Fruit fly (Drosophila melanogaster): Measurements from ENCODE around the gene snRNP-U1-C.
A peak's percentile ranks its signal among the peaks of the same experiment; 100 is the strongest.

Gene snRNP-U1-C

DNA sequence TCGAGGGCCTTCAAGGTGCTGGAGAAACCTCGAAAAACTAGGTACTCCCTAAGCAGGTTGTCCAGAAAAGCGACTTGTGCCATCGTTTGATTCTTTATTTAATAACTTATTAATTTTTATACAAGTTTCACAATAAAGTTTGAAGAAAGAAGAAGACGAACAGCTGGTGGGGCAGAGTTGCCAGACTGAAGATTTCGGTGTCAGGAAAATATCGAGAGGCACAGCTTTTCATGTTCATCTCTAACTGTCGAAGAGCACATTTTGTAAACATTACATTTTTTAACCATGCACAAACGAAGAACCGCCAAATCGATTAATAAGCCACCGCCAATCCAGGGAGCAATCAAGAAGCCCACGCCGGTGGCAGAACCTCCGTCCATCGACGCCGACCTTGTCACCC is 40.4 kb upstream of the snRNP-U1-C start, which contains the start of the genes CG6005 and CG14286 (continued):
- peak; percentile 54; the same call in 1 of the 2 replicates for TF ChIP-seq CG6272 (GFP tag; IDR thresholded peaks at IDR 0.05)
- peak; percentile 55 for TF ChIP-seq Dref (GFP tag; IDR thresholded peaks at IDR 0.05)
- TF ChIP-seq CG16813 (GFP tag; IDR thresholded peaks at IDR 0.05; ENCODE audit: partially characterized antibody), result peak; percentile 76
- peak; percentile 45 for TF ChIP-seq CG18619 (GFP tag; optimal IDR thresholded peaks at IDR 0.05)
- no peak for TF ChIP-seq D19B (GFP tag; optimal IDR thresholded peaks at IDR 0.05)
- peak; percentile 56 for TF ChIP-seq H2.0 (GFP tag; IDR thresholded peaks at IDR 0.05)
- no peak for TF ChIP-seq CG6654 (GFP tag; optimal IDR thresholded peaks at IDR 0.05)
- TF ChIP-seq CG4282 (GFP tag; optimal IDR thresholded peaks at IDR 0.05), result peak; percentile 21
- TF ChIP-seq tup (GFP tag; optimal IDR thresholded peaks at IDR 0.05), result peak; percentile 34
- no peak for TF ChIP-seq ac (GFP tag; optimal IDR thresholded peaks at IDR 0.05)
- TF ChIP-seq fru (optimal IDR thresholded peaks at IDR 0.05), result no peak
- peak; percentile 45 for TF ChIP-seq ssp (GFP tag; IDR thresholded peaks at IDR 0.05)
- TF ChIP-seq CG8290 (GFP tag; optimal IDR thresholded peaks at IDR 0.05), result peak; percentile 15
- peak in 1 of 2 experiments; percentile 82 for TF ChIP-seq CG8290 (tag; optimal IDR thresholded peaks at IDR 0.05)
- 0 out of 3 replicates have a peak, but pooled peaks have one; percentile 18 for TF ChIP-seq sr (GFP tag; IDR thresholded peaks at IDR 0.05)
- TF ChIP-seq Dbx (GFP tag; IDR thresholded peaks at IDR 0.05), result peak; percentile 71
- TF ChIP-seq CG1603 (tag; optimal IDR thresholded peaks at IDR 0.05), result peak; percentile 64
- TF ChIP-seq btn (GFP tag; optimal IDR thresholded peaks at IDR 0.05), result no peak
- peak; percentile 68; the same call in 1 of the 2 replicates for TF ChIP-seq CG14014 (GFP tag; IDR thresholded peaks at IDR 0.05)
- TF ChIP-seq nom (GFP tag; optimal IDR thresholded peaks at IDR 0.05), result no peak
- peak; percentile 48 for TF ChIP-seq CG15269 (tag; optimal IDR thresholded peaks at IDR 0.05)
- TF ChIP-seq CG10979 (tag; optimal IDR thresholded peaks at IDR 0.05), result no peak
- TF ChIP-seq gcm2 (GFP tag; optimal IDR thresholded peaks at IDR 0.05), result no peak
- TF ChIP-seq Sox100B (GFP tag; optimal IDR thresholded peaks at IDR 0.05), result no peak
- peak; percentile 62 for TF ChIP-seq Atf6 (GFP tag; IDR thresholded peaks at IDR 0.05)
- TF ChIP-seq mld (GFP tag; IDR thresholded peaks at IDR 0.05; ENCODE audit: partially characterized antibody), result peak; percentile 53; the same call in 1 of the 3 replicates
- no peak for TF ChIP-seq CG6254 (GFP tag; optimal IDR thresholded peaks at IDR 0.05)
- peak; percentile 64; the same call in 2 of the 3 replicates for TF ChIP-seq CG6175 (GFP tag; IDR thresholded peaks at IDR 0.05)
- TF ChIP-seq CG33557 (GFP tag; optimal IDR thresholded peaks at IDR 0.05), result peak; percentile 3
- no peak for TF ChIP-seq yki (optimal IDR thresholded peaks at IDR 0.05)
- no peak for TF ChIP-seq pfk (GFP tag; optimal IDR thresholded peaks at IDR 0.05)
- TF ChIP-seq Ssrp (tag; optimal IDR thresholded peaks at IDR 0.05), result no peak
- no peak for TF ChIP-seq wek (GFP tag; optimal IDR thresholded peaks at IDR 0.05)
- TF ChIP-seq CG11560 (tag; IDR thresholded peaks at IDR 0.05), result no peak
- no peak for TF ChIP-seq Stat92E (GFP tag; optimal IDR thresholded peaks at IDR 0.05)
- peak; percentile 51 for TF ChIP-seq jumu (GFP tag; optimal IDR thresholded peaks at IDR 0.05)
- 0 out of 2 replicates have a peak, but pooled peaks have one; percentile 8 for TF ChIP-seq toy (GFP tag; IDR thresholded peaks at IDR 0.05)
- peak; percentile 23 for TF ChIP-seq gfzf (GFP tag; optimal IDR thresholded peaks at IDR 0.05)
- TF ChIP-seq Oli (tag; optimal IDR thresholded peaks at IDR 0.05), result no peak
- TF ChIP-seq Bdp1 (GFP tag; optimal IDR thresholded peaks at IDR 0.05), result peak; percentile 37
- peak; percentile 42; the same call in 1 of the 2 replicates for TF ChIP-seq CG2129 (GFP tag; IDR thresholded peaks at IDR 0.05; ENCODE audit: partially characterized antibody)
- TF ChIP-seq cg (GFP tag; optimal IDR thresholded peaks at IDR 0.05), result no peak
- no peak for TF ChIP-seq wor (GFP tag; IDR thresholded peaks at IDR 0.05)
- TF ChIP-seq GATAe (GFP tag; conservative IDR thresholded peaks at IDR 0.05), result no peak
- TF ChIP-seq tx (GFP tag; optimal IDR thresholded peaks at IDR 0.05), result peak; percentile 30
- peak; percentile 74 to 97 for TF ChIP-seq crp (GFP tag; optimal IDR thresholded peaks at IDR 0.05)
- TF ChIP-seq CG30403 (GFP tag; optimal IDR thresholded peaks at IDR 0.05), result peak; percentile 67
- no peak for TF ChIP-seq CG18599 (GFP tag; optimal IDR thresholded peaks at IDR 0.05)
- TF ChIP-seq CG6765 (GFP tag; optimal IDR thresholded peaks at IDR 0.05), result no peak
- TF ChIP-seq grn (GFP tag; optimal IDR thresholded peaks at IDR 0.05), result no peak
- TF ChIP-seq Sry-δ (GFP tag; optimal IDR thresholded peaks at IDR 0.05), result peak; percentile 84

Measured in whole organism, embryonic.